4 fruit fly cellular contexts compared by ENCODE assay signal in the genomic region with DNA sequence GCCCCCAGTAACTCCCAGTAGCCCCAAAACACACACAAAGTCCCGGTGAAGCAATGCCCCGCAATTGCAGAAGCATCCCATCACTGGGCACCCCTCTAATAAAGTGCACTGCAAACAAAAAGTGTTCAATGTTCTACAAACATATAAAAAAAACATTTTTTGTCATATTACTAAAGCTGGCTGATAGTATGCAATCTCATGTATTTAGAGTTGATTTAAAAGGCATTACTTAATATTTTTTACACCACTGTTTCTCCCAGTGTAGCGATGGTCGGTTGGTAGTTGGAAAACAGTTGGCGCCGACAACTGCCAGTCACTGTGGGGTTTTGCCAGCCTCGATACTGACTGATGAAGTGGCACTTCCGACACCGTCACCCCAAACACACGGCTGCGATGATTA.
TF ChIP-seq lines count a peak whose summit lies in the region.

No protein-coding gene starts in this region.

- TF ChIP-seq CTCF in whole organism, embryonic (GFP tag; optimal IDR thresholded peaks at IDR 0.05; lab: Kevin White, UChicago): no peak

TF ChIP-seq in whole organism, embryonic, 481 proteins besides CTCF, POLR2A, EP300 and RAD21 (continues in another document):
- TF ChIP-seq sc (optimal IDR thresholded peaks at IDR 0.05; lab: Kevin White, UChicago): no peak
- no peak for TF ChIP-seq sc (GFP tag; optimal IDR thresholded peaks at IDR 0.05; lab: Kevin White, UChicago)
- TF ChIP-seq CG6689 (GFP tag; IDR thresholded peaks at IDR 0.05; lab: Robert Waterston, UW): peak; percentile 47; the same call in 1 of the 2 replicates
- TF ChIP-seq Ada2b (GFP tag; IDR thresholded peaks at IDR 0.05; lab: Robert Waterston, UW): peak; percentile 33; the same call in 1 of the 2 replicates
- TF ChIP-seq CG4617 (GFP tag; optimal IDR thresholded peaks at IDR 0.05; lab: Kevin White, UChicago; ENCODE audit: borderline replicate concordance): no peak
- TF ChIP-seq Aef1 (GFP tag; IDR thresholded peaks at IDR 0.05; lab: Robert Waterston, UW): peak; percentile 37; the same call in 1 of the 3 replicates
- TF ChIP-seq CG2678 (tag; optimal IDR thresholded peaks at IDR 0.05; lab: Kevin White, UChicago): peak; percentile 29
- TF ChIP-seq NfI (GFP tag; optimal IDR thresholded peaks at IDR 0.05; lab: Kevin White, UChicago): peak; percentile 5
- TF ChIP-seq CG9932 (GFP tag; IDR thresholded peaks at IDR 0.05; lab: Robert Waterston, UW): peak; percentile 45
- peak; percentile 39; the same call in 1 of the 3 replicates for TF ChIP-seq ci (GFP tag; IDR thresholded peaks at IDR 0.05; lab: Robert Waterston, UW)
- TF ChIP-seq HLH54F (GFP tag; optimal IDR thresholded peaks at IDR 0.05; lab: Kevin White, UChicago): peak; percentile 9
- TF ChIP-seq pb (GFP tag; optimal IDR thresholded peaks at IDR 0.05; lab: Kevin White, UChicago): no peak
- no peak for TF ChIP-seq Sox100B (GFP tag; optimal IDR thresholded peaks at IDR 0.05; lab: Kevin White, UChicago)
- TF ChIP-seq BEAF-32 (GFP tag; optimal IDR thresholded peaks at IDR 0.05; lab: Kevin White, UChicago): no peak
- TF ChIP-seq dmrt99B (tag; optimal IDR thresholded peaks at IDR 0.05; lab: Kevin White, UChicago): peak; percentile 7
- TF ChIP-seq gcm (GFP tag; optimal IDR thresholded peaks at IDR 0.05; lab: Kevin White, UChicago): no peak
- TF ChIP-seq Asciz (GFP tag; optimal IDR thresholded peaks at IDR 0.05; lab: Kevin White, UChicago): no peak
- peak; percentile 33 for TF ChIP-seq CG1603 (tag; optimal IDR thresholded peaks at IDR 0.05; lab: Kevin White, UChicago)
- TF ChIP-seq CG17385 (GFP tag; optimal IDR thresholded peaks at IDR 0.05; lab: Kevin White, UChicago): peak; percentile 14
- TF ChIP-seq Meics (GFP tag; optimal IDR thresholded peaks at IDR 0.05; lab: Kevin White, UChicago): peak; percentile 35

TF ChIP-seq in whole organism, prepupa, 60 proteins besides CTCF, POLR2A, EP300 and RAD21 (continues in another document):
- no peak for TF ChIP-seq spab (GFP tag; optimal IDR thresholded peaks at IDR 0.05; lab: Kevin White, UChicago)
- no peak for TF ChIP-seq CG11294 (GFP tag; IDR thresholded peaks at IDR 0.05; lab: Robert Waterston, UW)
- TF ChIP-seq ss (GFP tag; optimal IDR thresholded peaks at IDR 0.05; lab: Kevin White, UChicago): no peak
- TF ChIP-seq CG11902 (GFP tag; optimal IDR thresholded peaks at IDR 0.05; lab: Kevin White, UChicago): no peak
- TF ChIP-seq Sox15 (GFP tag; optimal IDR thresholded peaks at IDR 0.05; lab: Kevin White, UChicago): no peak
- TF ChIP-seq CG31627 (GFP tag; optimal IDR thresholded peaks at IDR 0.05; lab: Kevin White, UChicago): no peak
- no peak for TF ChIP-seq salr (GFP tag; optimal IDR thresholded peaks at IDR 0.05; lab: Kevin White, UChicago)
- no peak for TF ChIP-seq Sox14 (GFP tag; optimal IDR thresholded peaks at IDR 0.05; lab: Kevin White, UChicago)
- TF ChIP-seq Smox (GFP tag; optimal IDR thresholded peaks at IDR 0.05; lab: Kevin White, UChicago): no peak
- peak; percentile 48 for TF ChIP-seq svp (GFP tag; lab: Kevin White, UChicago)
- TF ChIP-seq CG6792 (GFP tag; optimal IDR thresholded peaks at IDR 0.05; lab: Kevin White, UChicago): no peak
- TF ChIP-seq Eip78C (GFP tag; lab: Kevin White, UChicago): peak; percentile 41
- peak; percentile 2 for TF ChIP-seq pdm3 (GFP tag; optimal IDR thresholded peaks at IDR 0.05; lab: Kevin White, UChicago)
- TF ChIP-seq CG15336 (GFP tag; IDR thresholded peaks at IDR 0.05; lab: Robert Waterston, UW): peak; percentile 32; the same call in 1 of the 2 replicates
- TF ChIP-seq CG16779 (tag; optimal IDR thresholded peaks at IDR 0.05; lab: Kevin White, UChicago): no peak
- no peak for TF ChIP-seq CG32006 (GFP tag; optimal IDR thresholded peaks at IDR 0.05; lab: Kevin White, UChicago)
- peak; percentile 14 for TF ChIP-seq OdsH (GFP tag; optimal IDR thresholded peaks at IDR 0.05; lab: Kevin White, UChicago)
- no peak for TF ChIP-seq fkh (GFP tag; optimal IDR thresholded peaks at IDR 0.05; lab: Kevin White, UChicago)
- no peak for TF ChIP-seq CG6854 (GFP tag; optimal IDR thresholded peaks at IDR 0.05; lab: Kevin White, UChicago)
- TF ChIP-seq net (GFP tag; optimal IDR thresholded peaks at IDR 0.05; lab: Kevin White, UChicago): peak; percentile 1
- 0 out of 3 replicates have a peak, but pooled peaks have one; percentile 18 for TF ChIP-seq CG6163 (GFP tag; IDR thresholded peaks at IDR 0.05; lab: Robert Waterston, UW)
- no peak for TF ChIP-seq CG3919 (GFP tag; optimal IDR thresholded peaks at IDR 0.05; lab: Kevin White, UChicago)
- TF ChIP-seq Ets21C (GFP tag; optimal IDR thresholded peaks at IDR 0.05; lab: Kevin White, UChicago): peak; percentile 4
- no peak for TF ChIP-seq eg (GFP tag; IDR thresholded peaks at IDR 0.05; lab: Robert Waterston, UW)

TF ChIP-seq in whole organism, pupa, 21 proteins besides CTCF, POLR2A, EP300 and RAD21:
- TF ChIP-seq CG15710 (tag; optimal IDR thresholded peaks at IDR 0.05; lab: Kevin White, UChicago) (peak; percentile 21), Pif1B (GFP tag; optimal IDR thresholded peaks at IDR 0.05; lab: Kevin White, UChicago) (no peak), CG32121 (GFP tag; IDR thresholded peaks at IDR 0.05; lab: Robert Waterston, UW) (no peak), D1 (tag; optimal IDR thresholded peaks at IDR 0.05; lab: Kevin White, UChicago) (no peak), gl (tag; optimal IDR thresholded peaks at IDR 0.05; lab: Kevin White, UChicago) (no peak), Ets98B (GFP tag; IDR thresholded peaks at IDR 0.05; lab: Robert Waterston, UW) (no peak), Pif1A (GFP tag; optimal IDR thresholded peaks at IDR 0.05; lab: Kevin White, UChicago) (peak; percentile 6), EcR (GFP tag; optimal IDR thresholded peaks at IDR 0.05; lab: Kevin White, UChicago) (no peak), CG34367 (tag; optimal IDR thresholded peaks at IDR 0.05; lab: Kevin White, UChicago) (no peak), CG8159 (tag; optimal IDR thresholded peaks at IDR 0.05; lab: Kevin White, UChicago) (peak; percentile 8), CG12605 (GFP tag; IDR thresholded peaks at IDR 0.05; lab: Robert Waterston, UW) (no peak), CG8301 (tag; optimal IDR thresholded peaks at IDR 0.05; lab: Kevin White, UChicago) (no peak), rn (GFP tag; IDR thresholded peaks at IDR 0.05; lab: Robert Waterston, UW) (no peak), fd96Ca (GFP tag; IDR thresholded peaks at IDR 0.05; lab: Robert Waterston, UW) (no peak), CG14655 (GFP tag; optimal IDR thresholded peaks at IDR 0.05; lab: Kevin White, UChicago) (no peak)

TF ChIP-seq in whole organism, wandering third instar larva, 38 proteins besides CTCF, POLR2A, EP300 and RAD21:
- TF ChIP-seq h (GFP tag; optimal IDR thresholded peaks at IDR 0.05; lab: Kevin White, UChicago) (peak; percentile 6), Jra (GFP tag; optimal IDR thresholded peaks at IDR 0.05; lab: Kevin White, UChicago) (no peak), foxo (GFP tag; optimal IDR thresholded peaks at IDR 0.05; lab: Kevin White, UChicago) (no peak), psq (GFP tag; optimal IDR thresholded peaks at IDR 0.05; lab: Kevin White, UChicago) (no peak), jim (GFP tag; optimal IDR thresholded peaks at IDR 0.05; lab: Kevin White, UChicago) (no peak), CrebA (GFP tag; optimal IDR thresholded peaks at IDR 0.05; lab: Kevin White, UChicago; ENCODE audit: borderline replicate concordance) (no peak)
